Worm (Caenorhabditis elegans): ENCODE measurements around the gene rab-14.

The rab-14 gene

ce11 chrX:15613745-15614229 is 7.4 kb upstream of the rab-14 start, which contains the start of gene K09E9.3:
Gene K09E9.3, minus strand, starts transcription at chrX:15613795.
- TF ChIP-seq elt-1 (tag; optimal IDR thresholded peaks at IDR 0.05): no peak
- peak; percentile 13 for TF ChIP-seq elt-2 (tag; optimal IDR thresholded peaks at IDR 0.05)
- peak; percentile 24 for TF ChIP-seq pha-4 (tag; optimal IDR thresholded peaks at IDR 0.05)
- no peak for TF ChIP-seq ceh-82 (tag; optimal IDR thresholded peaks at IDR 0.05)
- TF ChIP-seq egl-27 (tag; optimal IDR thresholded peaks at IDR 0.05): no peak
- TF ChIP-seq hmg-11 (tag; optimal IDR thresholded peaks at IDR 0.05): peak; percentile 65
- no peak for TF ChIP-seq nhr-76 (tag; optimal IDR thresholded peaks at IDR 0.05)
- TF ChIP-seq nfya-1 (tag; optimal IDR thresholded peaks at IDR 0.05; ENCODE audit: insufficient read depth): peak; percentile 48
- TF ChIP-seq lin-39 (tag; optimal IDR thresholded peaks at IDR 0.05): peak; percentile 66

- TF ChIP-seq ceh-28 (tag; optimal IDR thresholded peaks at IDR 0.05) (peak; percentile 78), eor-1 (tag; optimal IDR thresholded peaks at IDR 0.05) (no peak), unc-39 (tag; optimal IDR thresholded peaks at IDR 0.05) (no peak), nhr-76 (tag; optimal IDR thresholded peaks at IDR 0.05) (no peak), lsy-12 (tag; optimal IDR thresholded peaks at IDR 0.05) (peak; percentile 51), ceh-9 (tag; optimal IDR thresholded peaks at IDR 0.05) (no peak), lin-39 (tag; optimal IDR thresholded peaks at IDR 0.05) (no peak), sea-2 (GFP tag; optimal IDR thresholded peaks at IDR 0.05) (no peak), skn-1 (tag; optimal IDR thresholded peaks at IDR 0.05) (peak; percentile 59), nhr-237 (tag; optimal IDR thresholded peaks at IDR 0.05) (no peak), R02D3.7 (tag; optimal IDR thresholded peaks at IDR 0.05) (no peak), tbx-2 (tag; optimal IDR thresholded peaks at IDR 0.05) (no peak), lin-15B (tag; optimal IDR thresholded peaks at IDR 0.05) (no peak), nhr-12 (tag; optimal IDR thresholded peaks at IDR 0.05) (no peak), snpc-4 (tag; optimal IDR thresholded peaks at IDR 0.05) (peak; percentile 12), elt-1 (tag; optimal IDR thresholded peaks at IDR 0.05) (no peak), pqm-1 (tag; optimal IDR thresholded peaks at IDR 0.05) (peak; percentile 97), mdl-1 (tag; optimal IDR thresholded peaks at IDR 0.05) (no peak), ceh-82 (tag; optimal IDR thresholded peaks at IDR 0.05) (no peak), nhr-43 (tag; optimal IDR thresholded peaks at IDR 0.05; ENCODE audit: poor library complexity, severe bottlenecking) (no peak), ztf-11 (tag; optimal IDR thresholded peaks at IDR 0.05) (no peak), ama-1 (optimal IDR thresholded peaks at IDR 0.05) (peak; percentile 85), pha-4 (tag; optimal IDR thresholded peaks at IDR 0.05) (peak; percentile 91), nhr-23 (tag; optimal IDR thresholded peaks at IDR 0.05) (peak; percentile 17), ztf-4 (tag; optimal IDR thresholded peaks at IDR 0.05) (no peak), nfya-1 (tag; optimal IDR thresholded peaks at IDR 0.05; ENCODE audit: insufficient read depth) (peak; percentile 56), egl-27 (tag; optimal IDR thresholded peaks at IDR 0.05) (no peak), daf-12 (tag; optimal IDR thresholded peaks at IDR 0.05) (no peak), unc-62 (GFP tag; optimal IDR thresholded peaks at IDR 0.05) (no peak), nhr-67 (tag; optimal IDR thresholded peaks at IDR 0.05) (no peak), ceh-16 (tag; optimal IDR thresholded peaks at IDR 0.05) (no peak), ZK546.5 (tag; optimal IDR thresholded peaks at IDR 0.05) (no peak), hmg-11 (tag; optimal IDR thresholded peaks at IDR 0.05) (no peak), nhr-11 (tag; optimal IDR thresholded peaks at IDR 0.05) (no peak), nhr-25 (tag; optimal IDR thresholded peaks at IDR 0.05) (peak; percentile 31), fkh-10 (GFP tag; optimal IDR thresholded peaks at IDR 0.05) (no peak), mml-1 (tag; optimal IDR thresholded peaks at IDR 0.05) (no peak), zag-1 (tag; optimal IDR thresholded peaks at IDR 0.05) (no peak), elt-3 (tag; optimal IDR thresholded peaks at IDR 0.05) (no peak), jun-1 (tag; optimal IDR thresholded peaks at IDR 0.05) (peak; percentile 90), aly-2 (tag; optimal IDR thresholded peaks at IDR 0.05) (peak; percentile 51), nhr-28 (tag; optimal IDR thresholded peaks at IDR 0.05) (no peak), elt-2 (tag; optimal IDR thresholded peaks at IDR 0.05) (peak; percentile 99), fos-1 (tag; optimal IDR thresholded peaks at IDR 0.05) (peak; percentile 89), fkh-2 (tag; optimal IDR thresholded peaks at IDR 0.05) (no peak), nhr-77 (tag; optimal IDR thresholded peaks at IDR 0.05) (peak; percentile 35), egl-5 (tag; optimal IDR thresholded peaks at IDR 0.05) (no peak)
These were observed 4.2 kb upstream of the rab-14 start for ce11 chrX:15610527-15611091.
